Fruit fly (Drosophila melanogaster): ENCODE measurements around the gene CG12502.

Gene CG12502

dm6 chr3L:884239-884638, 19.0 kb downstream of the CG12502 start (continued):
- TF ChIP-seq CG2120 (GFP tag; optimal IDR thresholded peaks at IDR 0.05) (peak; percentile 5), hkb (optimal IDR thresholded peaks at IDR 0.05) (no peak), hkb (GFP tag; IDR thresholded peaks at IDR 0.05) (0 out of 2 replicates have a peak, but pooled peaks have one; percentile 42), chinmo (GFP tag; IDR thresholded peaks at IDR 0.05; ENCODE audit: partially characterized antibody) (0 out of 4 replicates have a peak, but pooled peaks have one; percentile 2), Dbx (GFP tag; IDR thresholded peaks at IDR 0.05) (peak; percentile 54; the same call in 2 of the 3 replicates), CG30403 (GFP tag; optimal IDR thresholded peaks at IDR 0.05) (no peak), Mrtf (GFP tag; IDR thresholded peaks at IDR 0.05) (peak; percentile 10; the same call in 1 of the 3 replicates), Rfx (GFP tag; IDR thresholded peaks at IDR 0.05) (peak; percentile 66), mam (GFP tag; optimal IDR thresholded peaks at IDR 0.05) (peak; percentile 26), CG7963 (GFP tag; IDR thresholded peaks at IDR 0.05; ENCODE audit: partially characterized antibody) (no peak), Med (GFP tag) (peak; percentile 84), CG13894 (tag; optimal IDR thresholded peaks at IDR 0.05) (no peak), CG9932 (GFP tag; IDR thresholded peaks at IDR 0.05) (peak; percentile 23; the same call in 1 of the 2 replicates), tna (GFP tag; IDR thresholded peaks at IDR 0.05; ENCODE audit: partially characterized antibody) (no peak), CG15269 (tag; optimal IDR thresholded peaks at IDR 0.05) (no peak), CG2678 (tag; optimal IDR thresholded peaks at IDR 0.05) (peak; percentile 27)

- TF ChIP-seq Ets65A (GFP tag) (peak; percentile 10), Med (GFP tag) (peak; percentile 20), peb (GFP tag; IDR thresholded peaks at IDR 0.05) (no peak), gcm (GFP tag; optimal IDR thresholded peaks at IDR 0.05) (peak; percentile 9), CG7372 (GFP tag; IDR thresholded peaks at IDR 0.05) (0 out of 2 replicates have a peak, but pooled peaks have one; percentile 50)
Measured at dm6 chr3L:885006-885405, 19.8 kb downstream of the CG12502 start.

DNA sequence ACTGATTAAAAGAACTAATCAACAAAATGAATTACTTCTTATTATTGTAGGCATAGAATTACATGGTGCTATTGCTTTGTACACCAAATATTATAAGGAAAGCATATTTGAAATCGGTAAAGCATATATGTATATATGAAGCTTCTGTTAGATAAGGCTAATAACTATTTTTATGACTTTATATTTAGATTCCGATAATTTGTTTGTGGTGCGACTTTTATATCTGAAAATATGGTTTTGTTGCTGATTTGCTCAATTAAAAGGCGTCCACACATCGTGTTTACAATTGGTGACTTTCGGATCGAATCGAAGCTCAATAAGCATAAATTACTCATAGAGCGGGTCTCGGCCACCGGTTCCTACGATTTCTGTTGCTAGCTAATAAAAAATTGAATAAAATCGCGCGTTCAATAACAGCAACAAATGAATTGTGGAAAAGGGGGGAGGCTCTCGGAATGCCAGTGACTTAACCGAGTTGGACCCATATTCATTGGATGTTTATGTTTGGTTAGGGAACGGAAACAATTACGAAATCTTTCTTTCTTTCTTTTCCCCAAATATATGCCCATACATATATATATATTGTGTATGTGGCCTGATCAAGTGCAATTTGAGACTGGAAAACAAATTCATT, 20.5 kb downstream of the CG12502 start:
- no peak for TF ChIP-seq cg (GFP tag; optimal IDR thresholded peaks at IDR 0.05)
- peak; percentile 66 for TF ChIP-seq exex (tag; optimal IDR thresholded peaks at IDR 0.05)
- TF ChIP-seq CG2678 (tag; optimal IDR thresholded peaks at IDR 0.05): peak; percentile 11
- TF ChIP-seq CG14965 (GFP tag; optimal IDR thresholded peaks at IDR 0.05; ENCODE audit: borderline replicate concordance): no peak
- TF ChIP-seq Lim3 (GFP tag; IDR thresholded peaks at IDR 0.05): no peak
- peak; percentile 8 for TF ChIP-seq sens (GFP tag)
- TF ChIP-seq Lhr (GFP tag; optimal IDR thresholded peaks at IDR 0.05): no peak
- TF ChIP-seq CG12769 (tag; optimal IDR thresholded peaks at IDR 0.05): peak; percentile 8
- TF ChIP-seq sd (tag; optimal IDR thresholded peaks at IDR 0.05): peak; percentile 90
- no peak for TF ChIP-seq MTF-1 (GFP tag; optimal IDR thresholded peaks at IDR 0.05; ENCODE audit: borderline replicate concordance)
- TF ChIP-seq CG13894 (tag; optimal IDR thresholded peaks at IDR 0.05): peak; percentile 19
- peak; percentile 20 for TF ChIP-seq sug (tag; optimal IDR thresholded peaks at IDR 0.05)
- no peak for TF ChIP-seq dmrt11E (tag; optimal IDR thresholded peaks at IDR 0.05)
- peak; percentile 56 for TF ChIP-seq CG34376 (GFP tag; optimal IDR thresholded peaks at IDR 0.05)
- TF ChIP-seq PHDP (tag; optimal IDR thresholded peaks at IDR 0.05): peak; percentile 19
- no peak for TF ChIP-seq sima (GFP tag; optimal IDR thresholded peaks at IDR 0.05)

DNA sequence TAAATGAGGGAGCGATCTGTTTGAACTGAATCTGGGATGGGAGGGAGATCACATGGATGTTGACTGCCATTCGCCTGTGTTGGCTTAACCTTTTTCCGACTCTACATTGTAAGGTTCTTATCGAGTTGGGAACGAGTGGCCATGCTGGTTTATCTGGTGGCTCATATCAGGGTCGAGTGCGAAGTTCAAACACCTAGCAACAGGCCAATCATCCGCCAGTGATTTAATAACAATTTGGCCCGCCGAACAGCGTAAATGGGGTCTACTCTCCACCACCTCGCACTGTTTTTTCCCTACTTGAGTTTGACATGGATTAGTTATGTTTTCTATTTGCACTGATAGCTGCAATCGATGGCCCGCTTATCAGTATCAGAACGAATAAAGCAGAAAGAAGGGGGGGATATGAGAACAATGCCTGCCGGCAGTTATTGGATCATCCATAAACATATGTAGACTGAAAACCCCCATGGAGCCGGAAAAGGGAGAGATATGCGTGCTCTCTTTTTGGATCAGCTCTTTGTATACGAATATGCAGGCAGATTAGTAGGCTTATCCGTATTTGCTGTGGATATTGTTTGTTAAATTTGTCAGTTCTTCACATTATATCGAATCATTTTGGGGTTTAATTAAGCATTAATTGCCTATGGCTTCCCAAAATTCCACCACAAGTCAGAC, 22.4 kb downstream of the CG12502 start:
- TF ChIP-seq Hr78 (GFP tag; optimal IDR thresholded peaks at IDR 0.05) (peak in 1 of 2 experiments; percentile 87), CG2678 (tag; optimal IDR thresholded peaks at IDR 0.05) (peak; percentile 14), CG10543 (GFP tag; optimal IDR thresholded peaks at IDR 0.05) (peak; percentile 39), nerfin-1 (tag; optimal IDR thresholded peaks at IDR 0.05) (peak; percentile 26), Vsx1 (GFP tag; optimal IDR thresholded peaks at IDR 0.05) (peak; percentile 50), CG7271 (tag; optimal IDR thresholded peaks at IDR 0.05) (no peak), ci (GFP tag; IDR thresholded peaks at IDR 0.05) (0 out of 3 replicates have a peak, but pooled peaks have one; percentile 17), lab (GFP tag; optimal IDR thresholded peaks at IDR 0.05) (peak; percentile 47), nom (GFP tag; optimal IDR thresholded peaks at IDR 0.05) (peak; percentile 16), kni (GFP tag; optimal IDR thresholded peaks at IDR 0.05) (peak; percentile 9), sd (tag; optimal IDR thresholded peaks at IDR 0.05) (peak; percentile 31), CG12769 (tag; optimal IDR thresholded peaks at IDR 0.05) (peak; percentile 16)
